Fruit fly (Drosophila melanogaster) whole organism, embryonic: ENCODE measurements around the gene nAChRbeta1.
A peak's percentile ranks its signal among the peaks of the same experiment; 100 is the strongest.

ENCODE experiments used
- Atf3 ChIP-seq: fragments of 200-800 bp; sonication (Bioruptor generic); optimal IDR thresholded peaks from 3 replicates; lab custom pipeline; 2016; ENCODE audit warnings: missing biosample characterization, missing genetic modification characterization
- BEAF-32 ChIP-seq: fragments of 200-800 bp; sonication (Bioruptor generic); optimal IDR thresholded peaks from 3 replicates; lab custom pipeline; 2017; ENCODE audit warnings: missing biosample characterization, missing genetic modification characterization, mild to moderate bottlenecking, moderate library complexity, missing genetic modification reagents
- C15 ChIP-seq: fragments of 200-800 bp; sonication (Bioruptor generic); IDR thresholded peaks from 3 replicates; pipeline ENCODE4 v1.3.6; 2022; ENCODE audit warnings: missing biosample characterization, missing genetic modification characterization
- CG10431 ChIP-seq: fragments of 200-800 bp; sonication (Bioruptor generic); optimal IDR thresholded peaks from 3 replicates; lab custom pipeline; 2018; ENCODE audit warnings: missing biosample characterization, mild to moderate bottlenecking, missing genetic modification characterization
- CG10654 ChIP-seq: fragments of 200-800 bp; sonication (Bioruptor generic); optimal IDR thresholded peaks from 2 replicates; lab custom pipeline; 2016; ENCODE audit warnings: missing biosample characterization, missing genetic modification characterization
- CG11093 ChIP-seq: fragments of 200-800 bp; sonication (Bioruptor generic); IDR thresholded peaks from 3 replicates; pipeline ENCODE4 v1.3.6; 2022; ENCODE audit warnings: missing biosample characterization, missing genetic modification characterization
- CG13624 ChIP-seq: fragments of 200-800 bp; sonication (Bioruptor generic); optimal IDR thresholded peaks from 2 replicates; lab custom pipeline; 2016; ENCODE audit warnings: missing biosample characterization, missing genetic modification characterization
- CG14441 ChIP-seq: fragments of 200-800 bp; sonication (Bioruptor generic); IDR thresholded peaks from 2 replicates; pipeline ENCODE4 v1.3.6; 2022; ENCODE audit warnings: missing biosample characterization, missing genetic modification characterization
- CG14965 ChIP-seq: fragments of 200-800 bp; sonication (Bioruptor generic); optimal IDR thresholded peaks from 2 replicates; lab custom pipeline; 2016; ENCODE audit warnings: missing biosample characterization, missing genetic modification characterization, borderline replicate concordance
- CG15011 ChIP-seq: fragments of 200-800 bp; sonication (Bioruptor generic); optimal IDR thresholded peaks from 3 replicates; lab custom pipeline; 2018; ENCODE audit warnings: missing biosample characterization, mild to moderate bottlenecking, missing genetic modification characterization
- CG1603 ChIP-seq: fragments of 200-800 bp; sonication (Bioruptor generic); optimal IDR thresholded peaks from 2 replicates; lab custom pipeline; 2019; ENCODE audit warnings: missing biosample characterization, mild to moderate bottlenecking, missing genetic modification characterization, moderate library complexity
- CG18476 ChIP-seq: fragments of 200-800 bp; sonication (Bioruptor generic); optimal IDR thresholded peaks from 2 replicates; lab custom pipeline; 2016; ENCODE audit warnings: missing biosample characterization, mild to moderate bottlenecking, missing genetic modification characterization
- CG18764 ChIP-seq: fragments of 200-800 bp; sonication (Bioruptor generic); optimal IDR thresholded peaks from 3 replicates; lab custom pipeline; 2016; ENCODE audit warnings: missing biosample characterization, missing genetic modification characterization
- CG30431 ChIP-seq: fragments of 200-800 bp; sonication (Bioruptor generic); optimal IDR thresholded peaks from 2 replicates; lab custom pipeline; 2017; ENCODE audit warnings: missing biosample characterization, missing genetic modification characterization
- CG31388 ChIP-seq: fragments of 200-800 bp; sonication (Bioruptor generic); optimal IDR thresholded peaks from 2 replicates; lab custom pipeline; 2016; ENCODE audit warnings: missing biosample characterization, missing genetic modification characterization
- CG3281 ChIP-seq: fragments of 200-800 bp; sonication (Bioruptor generic); optimal IDR thresholded peaks from 3 replicates; lab custom pipeline; 2017; ENCODE audit warnings: missing biosample characterization, mild to moderate bottlenecking, missing genetic modification characterization
- CG4424 ChIP-seq: fragments of 200-800 bp; sonication (Bioruptor generic); optimal IDR thresholded peaks from 3 replicates; lab custom pipeline; 2016; ENCODE audit warnings: missing biosample characterization, missing genetic modification characterization
- CG5180 ChIP-seq: fragments of 200-800 bp; sonication (Bioruptor generic); optimal IDR thresholded peaks from 3 replicates; lab custom pipeline; 2017; ENCODE audit warnings: missing biosample characterization, missing genetic modification characterization, mild to moderate bottlenecking, moderate library complexity, missing genetic modification reagents
- CG6765 ChIP-seq: fragments of 200-800 bp; sonication (Bioruptor generic); optimal IDR thresholded peaks from 3 replicates; lab custom pipeline; 2017; ENCODE audit warnings: missing biosample characterization, mild to moderate bottlenecking, missing genetic modification characterization
- CG8478 ChIP-seq: fragments of >200 bp; optimal IDR thresholded peaks from 2 replicates; lab custom pipeline; 2018
- CG9797 ChIP-seq: fragments of 200-800 bp; sonication (Bioruptor generic); optimal IDR thresholded peaks from 3 replicates; lab custom pipeline; 2018; ENCODE audit warnings: missing biosample characterization, mild to moderate bottlenecking, missing genetic modification characterization
- D19B ChIP-seq: fragments of 200-800 bp; sonication (Bioruptor generic); optimal IDR thresholded peaks from 2 replicates; lab custom pipeline; 2017; ENCODE audit warnings: missing biosample characterization, mild to moderate bottlenecking, missing genetic modification characterization
- Ets97D ChIP-seq: fragments of 200-800 bp; sonication (Bioruptor generic); optimal IDR thresholded peaks from 3 replicates; lab custom pipeline; 2016; ENCODE audit warnings: missing biosample characterization, missing genetic modification characterization
- Gsc ChIP-seq: fragments of 200-800 bp; sonication (Bioruptor generic); IDR thresholded peaks from 2 replicates; pipeline ENCODE4 v1.3.6; 2022; ENCODE audit warnings: missing biosample characterization, missing genetic modification characterization
- HmgZ ChIP-seq: fragments of 200-800 bp; sonication (Bioruptor generic); optimal IDR thresholded peaks from 2 replicates; lab custom pipeline; 2018; ENCODE audit warnings: missing biosample characterization, mild to moderate bottlenecking, missing genetic modification characterization
- MESR4 ChIP-seq: fragments of 200-800 bp; sonication (Bioruptor generic); optimal IDR thresholded peaks from 2 replicates; lab custom pipeline; 2018; ENCODE audit warnings: missing biosample characterization, mild to moderate bottlenecking, missing genetic modification characterization, moderate library complexity
- Nf-YC ChIP-seq: fragments of 200-800 bp; optimal IDR thresholded peaks from 3 replicates; lab custom pipeline; 2019; ENCODE audit warnings: missing biosample characterization, mild to moderate bottlenecking, missing genetic modification characterization, moderate library complexity
- Sin3A ChIP-seq: fragments of >200 bp; optimal IDR thresholded peaks from 2 replicates; lab custom pipeline; 2018
- Six4 ChIP-seq: fragments of 200-800 bp; sonication (Bioruptor generic); optimal IDR thresholded peaks from 2 replicates; lab custom pipeline; 2016; ENCODE audit warnings: missing biosample characterization, missing genetic modification characterization
- Taf1 ChIP-seq: fragments of 200-800 bp; sonication (Bioruptor generic); IDR thresholded peaks from 2 replicates; pipeline ENCODE4 v1.3.6; 2022; ENCODE audit warnings: missing biosample characterization, missing genetic modification characterization
- Vsx1 ChIP-seq: fragments of 200-800 bp; sonication (Bioruptor generic); optimal IDR thresholded peaks from 2 replicates; lab custom pipeline; 2017; ENCODE audit warnings: missing biosample characterization, mild to moderate bottlenecking, missing genetic modification characterization, missing genetic modification reagents
- Xrp1 ChIP-seq: fragments of 200-800 bp; sonication (Bioruptor generic); IDR thresholded peaks from 2 replicates; pipeline ENCODE4 v1.3.6; 2022; ENCODE audit warnings: missing biosample characterization, missing genetic modification characterization
- bowl ChIP-seq: fragments of 200-800 bp; sonication (Bioruptor generic); IDR thresholded peaks from 2 replicates; pipeline ENCODE4 v1.3.6; 2022; ENCODE audit warnings: missing biosample characterization, missing genetic modification characterization
- crc ChIP-seq: fragments of 200-800 bp; sonication (Bioruptor generic); optimal IDR thresholded peaks from 2 replicates; lab custom pipeline; 2016; ENCODE audit warnings: missing biosample characterization, missing genetic modification characterization
- croc ChIP-seq: fragments of 200-800 bp; sonication (Bioruptor generic); conservative IDR thresholded peaks from 3 replicates; pipeline ENCODE4 v1.3.6; 2022; ENCODE audit warnings: missing biosample characterization, missing genetic modification characterization
- exex ChIP-seq: fragments of 200-800 bp; sonication (Bioruptor generic); optimal IDR thresholded peaks from 4 replicates; lab custom pipeline; 2018; ENCODE audit warnings: missing biosample characterization, mild to moderate bottlenecking, missing genetic modification characterization, moderate library complexity
- gfzf ChIP-seq: fragments of 200-800 bp; sonication (Bioruptor generic); optimal IDR thresholded peaks from 2 replicates; lab custom pipeline; 2016; ENCODE audit warnings: missing biosample characterization, mild to moderate bottlenecking, missing genetic modification characterization, moderate library complexity
- her ChIP-seq: fragments of 200-800 bp; sonication (Bioruptor generic); optimal IDR thresholded peaks from 2 replicates; lab custom pipeline; 2016; ENCODE audit warnings: missing biosample characterization, missing genetic modification characterization
- hkb ChIP-seq, 2 experiments: fragments of 200-800 bp in 1 of 2; fragments of >200 bp in 1 of 2; sonication (Bioruptor generic) in 1 of 2; IDR thresholded peaks in 1 of 2; optimal IDR thresholded peaks in 1 of 2; 2 replicates each; pipeline versions ENCODE4 v1.3.6 to Lab custom; 2017 to 2022; ENCODE audit warnings: missing biosample characterization in 1 of 2, missing genetic modification characterization in 1 of 2
- kni ChIP-seq: fragments of 200-800 bp; sonication (Bioruptor generic); optimal IDR thresholded peaks from 3 replicates; lab custom pipeline; 2017; ENCODE audit warnings: mild to moderate bottlenecking, missing biosample characterization, missing genetic modification reagents, missing genetic modification characterization
- lbe ChIP-seq: fragments of 200-800 bp; sonication (Bioruptor generic); optimal IDR thresholded peaks from 2 replicates; lab custom pipeline; 2016; ENCODE audit warnings: missing biosample characterization, mild to moderate bottlenecking, missing genetic modification characterization
- nom ChIP-seq: fragments of 200-800 bp; sonication (Bioruptor generic); optimal IDR thresholded peaks from 2 replicates; lab custom pipeline; 2017; ENCODE audit warnings: missing biosample characterization, missing genetic modification characterization, mild to moderate bottlenecking, moderate library complexity, missing genetic modification reagents
- oc ChIP-seq: fragments of 200-800 bp; sonication (Bioruptor generic); optimal IDR thresholded peaks from 2 replicates; lab custom pipeline; 2018; ENCODE audit warnings: missing biosample characterization, mild to moderate bottlenecking, missing genetic modification characterization, moderate library complexity
- org-1 ChIP-seq: fragments of 200-800 bp; sonication (Bioruptor generic); optimal IDR thresholded peaks from 2 replicates; lab custom pipeline; 2017; ENCODE audit warnings: missing biosample characterization, missing genetic modification characterization
- run ChIP-seq: fragments of 200-800 bp; sonication (Bioruptor generic); optimal IDR thresholded peaks from 3 replicates; lab custom pipeline; 2018; ENCODE audit warnings: missing biosample characterization, mild to moderate bottlenecking, missing genetic modification characterization
- shn ChIP-seq: fragments of 200-800 bp; sonication (Bioruptor generic); optimal IDR thresholded peaks from 3 replicates; lab custom pipeline; 2016; ENCODE audit warnings: missing biosample characterization, missing genetic modification characterization
- stc ChIP-seq: fragments of 200-800 bp; sonication (Bioruptor generic); IDR thresholded peaks from 2 replicates; pipeline ENCODE4 v1.3.6; 2022; ENCODE audit warnings: missing biosample characterization, missing genetic modification characterization
- stwl ChIP-seq: fragments of 200-800 bp; sonication (Bioruptor generic); optimal IDR thresholded peaks from 3 replicates; lab custom pipeline; 2018; ENCODE audit warnings: missing biosample characterization, mild to moderate bottlenecking, missing genetic modification characterization, moderate library complexity
- twi ChIP-seq: fragments of 200-800 bp; optimal IDR thresholded peaks from 2 replicates; lab custom pipeline; 2019; ENCODE audit warnings: missing biosample characterization, mild to moderate bottlenecking, missing genetic modification characterization, moderate library complexity
- unpg ChIP-seq: fragments of 200-800 bp; sonication (Bioruptor generic); optimal IDR thresholded peaks from 3 replicates; lab custom pipeline; 2018; ENCODE audit warnings: missing biosample characterization, mild to moderate bottlenecking, missing genetic modification characterization, moderate library complexity
- vvl ChIP-seq: fragments of 200-800 bp; sonication (Bioruptor generic); IDR thresholded peaks from 2 replicates; pipeline ENCODE4 v1.3.6; 2022; ENCODE audit warnings: missing biosample characterization, missing genetic modification characterization

nAChRbeta1 gene

DNA sequence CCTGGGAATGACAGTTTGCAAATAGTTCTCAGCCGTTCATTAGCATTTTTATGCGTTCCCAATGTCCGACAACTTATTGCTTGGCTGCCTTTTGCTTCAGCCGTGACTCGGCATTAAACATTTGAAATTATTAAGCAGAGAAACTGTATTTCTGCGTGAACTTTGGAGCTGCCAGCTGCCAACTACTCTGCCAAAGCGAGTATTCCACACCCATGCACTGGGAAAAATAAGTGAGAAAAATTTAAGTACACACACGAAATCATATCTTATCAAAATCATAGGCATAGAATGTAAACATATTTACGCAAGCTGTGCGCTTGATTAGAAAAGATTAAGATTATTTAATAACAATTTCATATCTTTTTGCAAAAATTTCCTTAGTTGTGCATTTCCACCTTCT lies 16.2 kb upstream of the nAChRbeta1 start (continued):
- TF ChIP-seq hkb (optimal IDR thresholded peaks at IDR 0.05; lab: Kevin White, UChicago) = no peak
- peak; percentile 48 for TF ChIP-seq hkb (GFP tag; IDR thresholded peaks at IDR 0.05; lab: Robert Waterston, UW)
- TF ChIP-seq gfzf = no peak
- no peak for TF ChIP-seq run
- no peak; the same call in 1 of the 2 replicates for TF ChIP-seq bowl (GFP tag; lab: Robert Waterston, UW)
- no peak for TF ChIP-seq CG3281 (GFP tag; lab: Kevin White, UChicago)
- peak; percentile 62; the same call in 1 of the 2 replicates for TF ChIP-seq Xrp1
- no peak for TF ChIP-seq HmgZ
- 0 out of 3 replicates have a peak, but pooled peaks have one; percentile 39 for TF ChIP-seq C15 (GFP tag; lab: Robert Waterston, UW)
- TF ChIP-seq stc (GFP tag; lab: Robert Waterston, UW) = 0 out of 2 replicates have a peak, but pooled peaks have one; percentile 12
- no peak for TF ChIP-seq D19B (GFP tag; lab: Kevin White, UChicago)
- TF ChIP-seq lbe = no peak
- TF ChIP-seq her = no peak
- TF ChIP-seq CG31388 (GFP tag; lab: Kevin White, UChicago) = no peak
- TF ChIP-seq CG13624 = peak; percentile 15
- no peak for TF ChIP-seq CG8478
- no peak for TF ChIP-seq MESR4 (GFP tag; lab: Kevin White, UChicago)
- no peak for TF ChIP-seq CG18476 (GFP tag; lab: Kevin White, UChicago)
- TF ChIP-seq CG9797 (GFP tag; lab: Kevin White, UChicago) = no peak
- no peak for TF ChIP-seq oc (tag; lab: Kevin White, UChicago)
- TF ChIP-seq nom (GFP tag; lab: Kevin White, UChicago) = no peak
- TF ChIP-seq Nf-YC (tag; lab: Kevin White, UChicago) = no peak
- no peak for TF ChIP-seq Vsx1 (GFP tag; lab: Kevin White, UChicago)
- peak; percentile 49; the same call in 1 of the 2 replicates for TF ChIP-seq Taf1
- TF ChIP-seq CG11093 (GFP tag; lab: Robert Waterston, UW) = 0 out of 3 replicates have a peak, but pooled peaks have one; percentile 30
- no peak for TF ChIP-seq CG14965 (GFP tag; lab: Kevin White, UChicago)
- TF ChIP-seq shn (GFP tag; lab: Kevin White, UChicago) = peak; percentile 17
- no peak for TF ChIP-seq CG10431 (GFP tag; lab: Kevin White, UChicago)
- TF ChIP-seq CG10654 (GFP tag; lab: Kevin White, UChicago) = no peak
- peak; percentile 49 for TF ChIP-seq unpg (GFP tag; lab: Kevin White, UChicago)
- TF ChIP-seq Atf3 = no peak
- peak; percentile 11 for TF ChIP-seq Ets97D
- TF ChIP-seq CG15011 (GFP tag; lab: Kevin White, UChicago) = no peak
- TF ChIP-seq CG1603 (tag; lab: Kevin White, UChicago) = peak; percentile 38
- TF ChIP-seq crc (GFP tag; lab: Kevin White, UChicago) = peak; percentile 5
- peak; percentile 74 for TF ChIP-seq CG14441 (GFP tag; lab: Robert Waterston, UW)
- peak; percentile 29 for TF ChIP-seq CG30431 (GFP tag; lab: Kevin White, UChicago)
- no peak for TF ChIP-seq CG6765 (GFP tag; lab: Kevin White, UChicago)
- peak; percentile 34 for TF ChIP-seq CG4424 (GFP tag; lab: Kevin White, UChicago)
- TF ChIP-seq Gsc (GFP tag; lab: Robert Waterston, UW) = 0 out of 2 replicates have a peak, but pooled peaks have one; percentile 6
- no peak for TF ChIP-seq stwl (tag; lab: Kevin White, UChicago)
- no peak for TF ChIP-seq kni (GFP tag; lab: Kevin White, UChicago)
- TF ChIP-seq exex (tag; lab: Kevin White, UChicago) = no peak
- no peak for TF ChIP-seq CG18764
- no peak for TF ChIP-seq croc (GFP tag; lab: Robert Waterston, UW)
- no peak for TF ChIP-seq org-1
- TF ChIP-seq CG5180 (GFP tag; lab: Kevin White, UChicago) = no peak
- TF ChIP-seq vvl (GFP tag; lab: Robert Waterston, UW) = peak; percentile 63; the same call in 1 of the 2 replicates
- no peak for TF ChIP-seq BEAF-32 (GFP tag; lab: Kevin White, UChicago)
- TF ChIP-seq Six4 (GFP tag; lab: Kevin White, UChicago) = no peak
- no peak for TF ChIP-seq Sin3A
- no peak for TF ChIP-seq twi
